Fruit fly (Drosophila melanogaster) whole organism, embryonic: Measurements from ENCODE around the gene Csk.
A peak's percentile ranks its signal among the peaks of the same experiment; 100 is the strongest.

Source experiments
- Asciz ChIP-seq: fragments of 200-800 bp; sonication (Bioruptor generic); optimal IDR thresholded peaks from 2 replicates; lab custom pipeline; 2017; ENCODE audit warnings: missing biosample characterization, mild to moderate bottlenecking, missing genetic modification characterization, missing genetic modification reagents
- C15 ChIP-seq: fragments of 200-800 bp; sonication (Bioruptor generic); IDR thresholded peaks from 3 replicates; pipeline ENCODE4 v1.3.6; 2022; ENCODE audit warnings: missing biosample characterization, missing genetic modification characterization
- CG10565 ChIP-seq: fragments of 200-800 bp; sonication (Bioruptor generic); optimal IDR thresholded peaks from 3 replicates; lab custom pipeline; 2016; ENCODE audit warnings: missing biosample characterization, mild to moderate bottlenecking, missing genetic modification characterization
- CG10979 ChIP-seq: fragments of 200-800 bp; sonication (Bioruptor generic); optimal IDR thresholded peaks from 2 replicates; lab custom pipeline; 2018; ENCODE audit warnings: missing biosample characterization, mild to moderate bottlenecking, missing genetic modification characterization, moderate library complexity
- CG11398 ChIP-seq: fragments of 200-800 bp; sonication (Bioruptor generic); optimal IDR thresholded peaks from 2 replicates; lab custom pipeline; 2016; ENCODE audit warnings: missing biosample characterization, missing genetic modification characterization
- CG11695 ChIP-seq: fragments of 200-800 bp; sonication (Bioruptor generic); IDR thresholded peaks from 3 replicates; pipeline ENCODE4 v1.3.6; 2022; ENCODE audit warnings: missing biosample characterization, missing genetic modification characterization
- CG12104 ChIP-seq: fragments of 200-800 bp; sonication (Bioruptor generic); optimal IDR thresholded peaks from 3 replicates; lab custom pipeline; 2016; ENCODE audit warnings: missing biosample characterization, missing genetic modification characterization
- CG13296 ChIP-seq: fragments of 200-800 bp; sonication (Bioruptor generic); optimal IDR thresholded peaks from 3 replicates; lab custom pipeline; 2018; ENCODE audit warnings: missing biosample characterization, mild to moderate bottlenecking, missing genetic modification characterization
- CG14050 ChIP-seq: fragments of 200-800 bp; sonication (Bioruptor generic); IDR thresholded peaks from 3 replicates; pipeline ENCODE4 v1.3.6; 2022; ENCODE audit warnings: missing biosample characterization, missing genetic modification characterization
- CG14441 ChIP-seq: fragments of 200-800 bp; sonication (Bioruptor generic); IDR thresholded peaks from 2 replicates; pipeline ENCODE4 v1.3.6; 2022; ENCODE audit warnings: missing biosample characterization, missing genetic modification characterization
- CG14860 ChIP-seq: fragments of 200-800 bp; sonication (Bioruptor generic); IDR thresholded peaks from 3 replicates; pipeline ENCODE4 v1.3.6; 2022; ENCODE audit warnings: missing biosample characterization, missing genetic modification characterization; ENCODE audit not compliant: partially characterized antibody
- CG15601 ChIP-seq: fragments of 200-800 bp; sonication (Bioruptor generic); optimal IDR thresholded peaks from 3 replicates; lab custom pipeline; 2019; ENCODE audit warnings: missing biosample characterization, mild to moderate bottlenecking, missing genetic modification characterization, moderate library complexity
- CG16813 ChIP-seq: fragments of 200-800 bp; sonication (Bioruptor generic); IDR thresholded peaks from 3 replicates; pipeline ENCODE4 v1.3.6; 2022; ENCODE audit warnings: missing biosample characterization, missing genetic modification characterization; ENCODE audit not compliant: partially characterized antibody
- CG17385 ChIP-seq: fragments of 200-800 bp; sonication (Bioruptor generic); optimal IDR thresholded peaks from 3 replicates; lab custom pipeline; 2018; ENCODE audit warnings: missing biosample characterization, mild to moderate bottlenecking, missing genetic modification characterization
- CG18262 ChIP-seq: fragments of 200-800 bp; optimal IDR thresholded peaks from 3 replicates; lab custom pipeline; 2019; ENCODE audit warnings: missing biosample characterization, mild to moderate bottlenecking, missing genetic modification characterization, moderate library complexity
- CG3163 ChIP-seq: fragments of 200-800 bp; sonication (Bioruptor generic); optimal IDR thresholded peaks from 3 replicates; lab custom pipeline; 2016; ENCODE audit warnings: missing biosample characterization, missing genetic modification characterization
- CG33213 ChIP-seq: fragments of 200-800 bp; sonication (Bioruptor generic); optimal IDR thresholded peaks from 3 replicates; lab custom pipeline; 2016; ENCODE audit warnings: missing biosample characterization, missing genetic modification characterization
- CG34224 ChIP-seq: fragments of 200-800 bp; sonication (Bioruptor generic); IDR thresholded peaks from 3 replicates; pipeline ENCODE4 v1.3.6; 2022; ENCODE audit warnings: missing biosample characterization, missing genetic modification characterization; ENCODE audit not compliant: partially characterized antibody
- CG34376 ChIP-seq: fragments of 200-800 bp; sonication (Bioruptor generic); optimal IDR thresholded peaks from 2 replicates; lab custom pipeline; 2018; ENCODE audit warnings: missing biosample characterization, mild to moderate bottlenecking, missing genetic modification characterization
- CG34422 ChIP-seq: fragments of 200-800 bp; sonication (Bioruptor generic); IDR thresholded peaks from 3 replicates; pipeline ENCODE4 v1.3.6; 2022; ENCODE audit warnings: missing biosample characterization, missing genetic modification characterization
- CG6175 ChIP-seq: fragments of 200-800 bp; sonication (Bioruptor generic); IDR thresholded peaks from 3 replicates; pipeline ENCODE4 v1.3.6; 2022; ENCODE audit warnings: missing biosample characterization, missing genetic modification characterization
- CG6683 ChIP-seq: fragments of 200-800 bp; sonication (Bioruptor generic); optimal IDR thresholded peaks from 2 replicates; lab custom pipeline; 2017; ENCODE audit warnings: missing biosample characterization, mild to moderate bottlenecking, missing genetic modification characterization, missing genetic modification reagents
- CG7839 ChIP-seq: fragments of 200-800 bp; sonication (Bioruptor generic); optimal IDR thresholded peaks from 3 replicates; lab custom pipeline; 2018; ENCODE audit warnings: missing biosample characterization, mild to moderate bottlenecking, missing genetic modification characterization, moderate library complexity
- CG8281 ChIP-seq: fragments of 200-800 bp; sonication (Bioruptor generic); optimal IDR thresholded peaks from 2 replicates; lab custom pipeline; 2018; ENCODE audit warnings: missing biosample characterization, mild to moderate bottlenecking, missing genetic modification characterization, moderate library complexity
- CG8478 ChIP-seq: fragments of >200 bp; optimal IDR thresholded peaks from 2 replicates; lab custom pipeline; 2018
- D ChIP-seq, 2 experiments: fragments of 200-800 bp in 1 of 2; fragments of >200 bp in 1 of 2; sonication (Bioruptor generic) in 1 of 2; optimal IDR thresholded peaks; 2 replicates in 1 of 2; 3 replicates in 1 of 2; lab custom pipeline; 2017; ENCODE audit warnings: mild to moderate bottlenecking in 1 of 2, missing biosample characterization in 1 of 2, missing genetic modification characterization in 1 of 2, missing genetic modification reagents in 1 of 2
- Dref ChIP-seq: fragments of 200-800 bp; sonication (Bioruptor generic); IDR thresholded peaks from 2 replicates; pipeline ENCODE4 v1.3.6; 2022; ENCODE audit warnings: missing biosample characterization, missing genetic modification characterization
- MTF-1 ChIP-seq: fragments of 200-800 bp; sonication (Bioruptor generic); optimal IDR thresholded peaks from 2 replicates; lab custom pipeline; 2018; ENCODE audit warnings: missing biosample characterization, mild to moderate bottlenecking, missing genetic modification characterization, borderline replicate concordance
- Sry-β ChIP-seq: fragments of 200-800 bp; sonication (Bioruptor generic); optimal IDR thresholded peaks from 2 replicates; lab custom pipeline; 2018; ENCODE audit warnings: missing biosample characterization, mild to moderate bottlenecking, missing genetic modification characterization, moderate library complexity
- abd-A ChIP-seq: fragments of 200-800 bp; sonication (Bioruptor generic); optimal IDR thresholded peaks from 3 replicates; lab custom pipeline; 2019; ENCODE audit warnings: missing biosample characterization, mild to moderate bottlenecking, missing genetic modification characterization, moderate library complexity
- al ChIP-seq: fragments of 200-800 bp; sonication (Bioruptor generic); IDR thresholded peaks from 2 replicates; pipeline ENCODE4 v1.3.6; 2022; ENCODE audit warnings: missing biosample characterization, missing genetic modification characterization
- chinmo ChIP-seq: fragments of 200-800 bp; sonication (Bioruptor generic); IDR thresholded peaks from 4 replicates; pipeline ENCODE4 v1.3.6; 2022; ENCODE audit warnings: missing biosample characterization, missing genetic modification characterization; ENCODE audit not compliant: partially characterized antibody
- ewg ChIP-seq: fragments of 200-800 bp; sonication (Bioruptor generic); optimal IDR thresholded peaks from 3 replicates; lab custom pipeline; 2017; ENCODE audit warnings: mild to moderate bottlenecking, missing biosample characterization, missing genetic modification reagents, missing genetic modification characterization
- fd102C ChIP-seq: fragments of 200-800 bp; sonication (Bioruptor generic); optimal IDR thresholded peaks from 2 replicates; lab custom pipeline; 2018; ENCODE audit warnings: missing biosample characterization, mild to moderate bottlenecking, missing genetic modification characterization, moderate library complexity
- fu2 ChIP-seq: fragments of 200-800 bp; sonication (Bioruptor generic); optimal IDR thresholded peaks from 2 replicates; lab custom pipeline; 2016; ENCODE audit warnings: missing biosample characterization, missing genetic modification characterization
- grau ChIP-seq: fragments of 200-800 bp; optimal IDR thresholded peaks from 3 replicates; lab custom pipeline; 2019; ENCODE audit warnings: missing biosample characterization, mild to moderate bottlenecking, missing genetic modification characterization, moderate library complexity
- hbn ChIP-seq: fragments of 200-800 bp; sonication (Bioruptor generic); IDR thresholded peaks from 2 replicates; pipeline ENCODE4 v1.3.6; 2022; ENCODE audit warnings: missing biosample characterization, missing genetic modification characterization; ENCODE audit not compliant: partially characterized antibody
- mld ChIP-seq: fragments of 200-800 bp; sonication (Bioruptor generic); IDR thresholded peaks from 3 replicates; pipeline ENCODE4 v1.3.6; 2022; ENCODE audit warnings: missing biosample characterization, missing genetic modification characterization; ENCODE audit not compliant: partially characterized antibody
- phol ChIP-seq: fragments of 200-800 bp; sonication (Bioruptor generic); optimal IDR thresholded peaks from 3 replicates; lab custom pipeline; 2018; ENCODE audit warnings: missing biosample characterization, mild to moderate bottlenecking, missing genetic modification characterization, moderate library complexity
- pnt ChIP-seq: fragments of 200-800 bp; sonication (Bioruptor generic); optimal IDR thresholded peaks from 3 replicates; lab custom pipeline; 2016; ENCODE audit warnings: missing biosample characterization, missing genetic modification characterization
- pzg ChIP-seq: fragments of 200-800 bp; sonication (Bioruptor generic); optimal IDR thresholded peaks from 3 replicates; lab custom pipeline; 2018; ENCODE audit warnings: missing biosample characterization, mild to moderate bottlenecking, missing genetic modification characterization, moderate library complexity
- repo ChIP-seq: fragments of 200-800 bp; sonication (Bioruptor generic); optimal IDR thresholded peaks from 2 replicates; lab custom pipeline; 2016; ENCODE audit warnings: missing biosample characterization, missing genetic modification characterization
- rib ChIP-seq: fragments of 200-800 bp; sonication (Bioruptor generic); IDR thresholded peaks from 2 replicates; pipeline ENCODE4 v1.3.6; 2022; ENCODE audit warnings: missing biosample characterization, missing genetic modification characterization
- sc ChIP-seq, 3 experiments: fragments of >200 bp in 2 of 3; fragments of 200-800 bp in 1 of 3; sonication (Bioruptor generic) in 1 of 3; optimal IDR thresholded peaks; 2 replicates in 2 of 3; 3 replicates in 1 of 3; lab custom pipeline; 2017; ENCODE audit warnings: mild to moderate bottlenecking in 1 of 3, missing biosample characterization in 1 of 3, missing genetic modification characterization in 1 of 3, missing genetic modification reagents in 1 of 3
- scrt ChIP-seq: fragments of 200-800 bp; sonication (Bioruptor generic); optimal IDR thresholded peaks from 2 replicates; lab custom pipeline; 2018; ENCODE audit warnings: missing biosample characterization, mild to moderate bottlenecking, missing genetic modification characterization, moderate library complexity
- sisA ChIP-seq: fragments of 200-800 bp; sonication (Bioruptor generic); IDR thresholded peaks from 2 replicates; pipeline ENCODE4 v1.3.6; 2022; ENCODE audit warnings: missing biosample characterization, missing genetic modification characterization
- tup ChIP-seq: fragments of 200-800 bp; sonication (Bioruptor generic); optimal IDR thresholded peaks from 2 replicates; lab custom pipeline; 2016; ENCODE audit warnings: missing biosample characterization, mild to moderate bottlenecking, missing genetic modification characterization, moderate library complexity
- unc-4 ChIP-seq: fragments of 200-800 bp; sonication (Bioruptor generic); IDR thresholded peaks from 2 replicates; pipeline ENCODE4 v1.3.6; 2022; ENCODE audit warnings: missing biosample characterization, missing genetic modification characterization; ENCODE audit not compliant: partially characterized antibody

Csk gene

DNA sequence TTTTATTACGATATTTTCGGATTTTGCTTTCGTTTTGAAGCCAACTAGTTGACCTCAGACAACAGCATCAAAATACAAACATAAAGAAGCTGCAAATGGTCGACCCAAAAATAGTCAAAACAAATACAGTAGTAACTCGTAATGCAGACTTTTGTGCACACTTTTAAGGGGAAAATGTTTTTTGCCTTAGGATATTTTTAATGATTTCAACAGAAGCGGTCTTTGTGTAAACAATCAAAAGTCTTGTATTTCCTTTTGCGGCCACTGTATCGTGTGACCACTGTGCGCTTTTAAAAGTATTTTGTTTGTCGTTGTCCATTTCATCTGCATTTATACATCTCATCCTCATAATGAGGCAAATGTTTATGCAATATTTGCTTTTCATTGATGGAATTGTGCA lies 1.1 kb downstream of the Csk start (continued):
- TF ChIP-seq chinmo (GFP tag; lab: Robert Waterston, UW) (peak; percentile 54; the same call in 1 of the 4 replicates), Dref (peak; percentile 46; the same call in 1 of the 2 replicates), CG3163 (peak; percentile 88), CG34422 (GFP tag; lab: Robert Waterston, UW) (peak; percentile 97), tup (GFP tag; lab: Kevin White, UChicago) (peak; percentile 93), CG13296 (peak; percentile 97), CG6683 (GFP tag; lab: Kevin White, UChicago) (peak; percentile 80), CG7839 (tag; lab: Kevin White, UChicago) (peak; percentile 97), CG8478 (lab: Kevin White, UChicago) (no peak), hbn (GFP tag; lab: Robert Waterston, UW) (no peak), CG14441 (GFP tag; lab: Robert Waterston, UW) (peak; percentile 98), CG18262 (tag; lab: Kevin White, UChicago) (peak; percentile 84), CG34224 (0 out of 3 replicates have a peak, but pooled peaks have one; percentile 16), CG14050 (GFP tag; lab: Robert Waterston, UW) (peak; percentile 96), MTF-1 (peak; percentile 89), CG12104 (GFP tag; lab: Kevin White, UChicago) (peak; percentile 95), repo (GFP tag; lab: Kevin White, UChicago) (peak; percentile 96), fu2 (GFP tag; lab: Kevin White, UChicago) (peak; percentile 97), CG6175 (peak; percentile 96), Asciz (GFP tag; lab: Kevin White, UChicago) (peak; percentile 89), CG11398 (GFP tag; lab: Kevin White, UChicago) (peak; percentile 95), pzg (GFP tag; lab: Kevin White, UChicago) (peak; percentile 19), abd-A (tag; lab: Kevin White, UChicago) (peak; percentile 52), CG17385 (peak; percentile 93), al (peak; percentile 97), rib (peak; percentile 97), CG10979 (peak; percentile 78), mld (GFP tag; lab: Robert Waterston, UW) (no peak), CG33213 (GFP tag; lab: Kevin White, UChicago) (peak; percentile 97), phol (peak; percentile 88), CG34376 (GFP tag; lab: Kevin White, UChicago) (peak; percentile 93), scrt (GFP tag; lab: Kevin White, UChicago) (peak; percentile 93), CG15601 (tag; lab: Kevin White, UChicago) (peak; percentile 63), grau (peak; percentile 99), CG8281 (tag; lab: Kevin White, UChicago) (peak; percentile 81), fd102C (GFP tag; lab: Kevin White, UChicago) (peak; percentile 54), CG11695 (GFP tag; lab: Robert Waterston, UW) (peak; percentile 94), C15 (peak; percentile 93), sisA (GFP tag; lab: Robert Waterston, UW) (peak; percentile 98), CG10565 (peak; percentile 83), unc-4 (GFP tag; lab: Robert Waterston, UW) (no peak), sc (optimal IDR thresholded peaks at IDR 0.05; lab: Kevin White, UChicago) (no peak), sc (GFP tag; optimal IDR thresholded peaks at IDR 0.05; lab: Kevin White, UChicago) (peak; percentile 66), CG14860 (no peak), ewg (GFP tag; lab: Kevin White, UChicago) (peak; percentile 83), Sry-β (GFP tag; lab: Kevin White, UChicago) (no peak), CG16813 (GFP tag; lab: Robert Waterston, UW) (no peak), D (optimal IDR thresholded peaks at IDR 0.05; lab: Kevin White, UChicago) (no peak), D (GFP tag; optimal IDR thresholded peaks at IDR 0.05; lab: Kevin White, UChicago) (peak; percentile 82), pnt (GFP tag; lab: Kevin White, UChicago) (peak; percentile 96)
